Worm (Caenorhabditis elegans) whole organism, young adult: ENCODE data around the gene bus-4.
"Not testable (repeated sequence)": the region's sequence is repeated elsewhere in the genome, so short reads cannot be mapped to it uniquely, and the experiment has no call there.

Source experiments
- B0035.1 ChIP-seq: sonication (generic microtip); optimal IDR thresholded peaks from 2 replicates; lab custom pipeline; 2016; ENCODE audit warnings: missing genetic modification characterization, mild to moderate bottlenecking, missing compliant biosample characterization, missing genotype, missing genetic modification reagents
- F22D6.2 ChIP-seq: sonication (generic microtip); optimal IDR thresholded peaks from 2 replicates; lab custom pipeline; 2016; ENCODE audit warnings: mild to moderate bottlenecking, missing genetic modification characterization, missing compliant biosample characterization
- F33H1.4 ChIP-seq: fragments of 200-800 bp; sonication (Bioruptor generic); IDR thresholded peaks from 2 replicates; pipeline ENCODE4 v1.3.6; 2022; ENCODE audit warnings: missing genetic modification reagents, missing genetic modification characterization, missing compliant biosample characterization
- F37B4.10 ChIP-seq: fragments of 200-800 bp; sonication (Bioruptor generic); IDR thresholded peaks from 2 replicates; pipeline ENCODE4 v1.3.6; 2022; ENCODE audit warnings: missing genetic modification characterization, missing compliant biosample characterization
- F39B2.1 ChIP-seq: fragments of 200-800 bp; sonication (Bioruptor generic); IDR thresholded peaks from 2 replicates; pipeline ENCODE4 v1.3.6; 2022; ENCODE audit warnings: missing genetic modification reagents, missing genetic modification characterization, missing compliant biosample characterization
- F57A8.1 ChIP-seq: fragments of 200-800 bp; sonication (Bioruptor generic); optimal IDR thresholded peaks from 2 replicates; lab custom pipeline; 2018; ENCODE audit warnings: mild to moderate bottlenecking, missing genetic modification characterization, moderate library complexity, missing compliant biosample characterization
- K11D2.4 ChIP-seq: fragments of 200-800 bp; sonication (Bioruptor generic); IDR thresholded peaks from 2 replicates; pipeline ENCODE4 v1.3.6; 2022; ENCODE audit warnings: missing genetic modification reagents, missing genetic modification characterization, missing compliant biosample characterization
- K12H6.12 ChIP-seq: fragments of 200-800 bp; sonication (Bioruptor generic); optimal IDR thresholded peaks from 2 replicates; lab custom pipeline; 2018; ENCODE audit warnings: mild to moderate bottlenecking, missing genetic modification characterization, missing compliant biosample characterization
- T07F8.4 ChIP-seq: sonication (generic microtip); optimal IDR thresholded peaks from 2 replicates; lab custom pipeline; 2016; ENCODE audit warnings: mild to moderate bottlenecking, missing genetic modification characterization, moderate library complexity, missing compliant biosample characterization
- Y53G8AR.9 ChIP-seq: fragments of 200-800 bp; sonication (Bioruptor generic); conservative IDR thresholded peaks from 2 replicates; pipeline ENCODE4 v1.3.6; 2022; ENCODE audit warnings: missing genetic modification reagents, missing genetic modification characterization, missing compliant biosample characterization
- Y67H2A.10 ChIP-seq: fragments of 200-800 bp; sonication (Bioruptor generic); conservative IDR thresholded peaks from 2 replicates; pipeline ENCODE4 v1.3.6; 2022; ENCODE audit warnings: missing genetic modification reagents, missing genetic modification characterization, missing compliant biosample characterization
- aptf-2 ChIP-seq: fragments of 200-800 bp; sonication (Bioruptor generic); conservative IDR thresholded peaks from 2 replicates; pipeline ENCODE4 v1.3.6; 2022; ENCODE audit warnings: missing genetic modification reagents, missing genetic modification characterization, missing compliant biosample characterization
- aptf-3 ChIP-seq: fragments of 200-800 bp; sonication (Bioruptor generic); IDR thresholded peaks from 2 replicates; pipeline ENCODE4 v1.3.6; 2022; ENCODE audit warnings: missing genetic modification characterization, missing compliant biosample characterization
- atf-7 ChIP-seq: sonication (generic microtip); optimal IDR thresholded peaks from 2 replicates; lab custom pipeline; 2017; ENCODE audit warnings: mild to moderate bottlenecking, missing genetic modification characterization, missing compliant biosample characterization
- attf-5 ChIP-seq: fragments of 200-800 bp; sonication (Bioruptor generic); optimal IDR thresholded peaks from 2 replicates; lab custom pipeline; 2018; ENCODE audit warnings: mild to moderate bottlenecking, missing genetic modification characterization, missing compliant biosample characterization
- bed-1 ChIP-seq: fragments of 200-800 bp; sonication (Bioruptor generic); IDR thresholded peaks from 2 replicates; pipeline ENCODE4 v1.3.6; 2022; ENCODE audit warnings: missing genetic modification reagents, missing genetic modification characterization, missing compliant biosample characterization
- bed-2 ChIP-seq: fragments of 200-800 bp; sonication (Bioruptor generic); IDR thresholded peaks from 2 replicates; pipeline ENCODE4 v1.3.6; 2022; ENCODE audit warnings: missing genetic modification reagents, missing genetic modification characterization, missing compliant biosample characterization
- ccch-3 ChIP-seq: fragments of 200-800 bp; sonication (Bioruptor generic); optimal IDR thresholded peaks from 2 replicates; lab custom pipeline; 2018; ENCODE audit warnings: mild to moderate bottlenecking, missing genetic modification characterization, missing compliant biosample characterization
- cebp-2 ChIP-seq: fragments of 200-800 bp; sonication (Bioruptor generic); IDR thresholded peaks from 2 replicates; pipeline ENCODE4 v1.3.6; 2022; ENCODE audit warnings: missing genetic modification characterization, missing compliant biosample characterization
- ceh-100 ChIP-seq: fragments of 200-800 bp; sonication (Bioruptor generic); IDR thresholded peaks from 2 replicates; pipeline ENCODE4 v1.3.6; 2022; ENCODE audit warnings: missing genetic modification reagents, missing genetic modification characterization, missing compliant biosample characterization
- chd-7 ChIP-seq: sonication (generic microtip); optimal IDR thresholded peaks from 2 replicates; lab custom pipeline; 2016; ENCODE audit warnings: mild to moderate bottlenecking, missing genetic modification characterization, moderate library complexity, missing compliant biosample characterization
- egl-18 ChIP-seq: fragments of 200-800 bp; sonication (Bioruptor generic); IDR thresholded peaks from 2 replicates; pipeline ENCODE4 v1.3.6; 2022; ENCODE audit warnings: missing genetic modification reagents, missing genetic modification characterization, missing compliant biosample characterization
- gei-17 ChIP-seq: fragments of 200-800 bp; sonication (Bioruptor generic); optimal IDR thresholded peaks from 2 replicates; lab custom pipeline; 2018; ENCODE audit warnings: mild to moderate bottlenecking, missing genetic modification characterization, missing compliant biosample characterization
- hmg-1.2 ChIP-seq: fragments of 200-800 bp; sonication (Bioruptor generic); IDR thresholded peaks from 2 replicates; pipeline ENCODE4 v1.3.6; 2022; ENCODE audit warnings: missing genetic modification reagents, missing genetic modification characterization, missing compliant biosample characterization
- lag-1 ChIP-seq: fragments of 200-800 bp; sonication (Bioruptor generic); IDR thresholded peaks from 2 replicates; pipeline ENCODE4 v1.3.6; 2022; ENCODE audit warnings: missing genetic modification reagents, missing genetic modification characterization, missing compliant biosample characterization
- let-526 ChIP-seq: fragments of 200-800 bp; sonication (Bioruptor generic); IDR thresholded peaks from 2 replicates; pipeline ENCODE4 v1.3.6; 2022; ENCODE audit warnings: missing genetic modification reagents, missing genetic modification characterization, missing compliant biosample characterization
- lin-26 ChIP-seq: fragments of 200-800 bp; sonication (Bioruptor generic); IDR thresholded peaks from 2 replicates; pipeline ENCODE4 v1.3.6; 2022; ENCODE audit warnings: missing genetic modification reagents, missing genetic modification characterization, missing compliant biosample characterization
- lin-35 ChIP-seq, 3 experiments: fragments of 150-350 bp in 2 of 3; sonication (generic microtip) in 1 of 3; optimal IDR thresholded peaks; 2 replicates each; lab custom pipeline; 2014 to 2018; ENCODE audit warnings: missing biosample characterization in 3 of 3, missing genetic modification characterization in 3 of 3, missing genetic modification reagents in 3 of 3
- lir-1 ChIP-seq: fragments of 200-800 bp; sonication (Bioruptor generic); conservative IDR thresholded peaks from 2 replicates; pipeline ENCODE4 v1.3.6; 2022; ENCODE audit warnings: missing genetic modification reagents, missing genetic modification characterization, missing compliant biosample characterization
- madf-3 ChIP-seq: fragments of 200-800 bp; sonication (Bioruptor generic); IDR thresholded peaks from 2 replicates; pipeline ENCODE4 v1.3.6; 2022; ENCODE audit warnings: missing genetic modification reagents, missing genetic modification characterization, missing compliant biosample characterization
- madf-6 ChIP-seq: fragments of 200-800 bp; sonication (Bioruptor generic); IDR thresholded peaks from 2 replicates; pipeline ENCODE4 v1.3.6; 2022; ENCODE audit warnings: missing genetic modification reagents, missing genetic modification characterization, missing compliant biosample characterization
- madf-8 ChIP-seq: fragments of 200-800 bp; sonication (Bioruptor generic); conservative IDR thresholded peaks from 2 replicates; pipeline ENCODE4 v1.3.6; 2022; ENCODE audit warnings: missing genetic modification reagents, missing genetic modification characterization, missing compliant biosample characterization
- mcd-1 ChIP-seq: fragments of 200-800 bp; sonication (Bioruptor generic); IDR thresholded peaks from 2 replicates; pipeline ENCODE4 v1.3.6; 2022; ENCODE audit warnings: missing genetic modification reagents, missing genetic modification characterization, missing compliant biosample characterization
- mes-4 ChIP-seq: sonication (generic microtip); optimal IDR thresholded peaks from 2 replicates; lab custom pipeline; 2016; ENCODE audit warnings: missing genotype, missing genetic modification characterization, missing compliant biosample characterization
- nfya-2 ChIP-seq: fragments of 200-800 bp; sonication (Bioruptor generic); IDR thresholded peaks from 2 replicates; pipeline ENCODE4 v1.3.6; 2022; ENCODE audit warnings: missing genetic modification reagents, missing genetic modification characterization, missing compliant biosample characterization
- nhr-120 ChIP-seq: fragments of 200-800 bp; sonication (Bioruptor generic); IDR thresholded peaks from 2 replicates; pipeline ENCODE4 v1.3.6; 2022; ENCODE audit warnings: missing genetic modification characterization, missing compliant biosample characterization
- nhr-27 ChIP-seq: fragments of 200-800 bp; sonication (Bioruptor generic); optimal IDR thresholded peaks from 2 replicates; lab custom pipeline; 2018; ENCODE audit warnings: mild to moderate bottlenecking, missing genetic modification characterization, moderate library complexity, missing compliant biosample characterization
- nhr-80 ChIP-seq: sonication (generic microtip); optimal IDR thresholded peaks from 2 replicates; lab custom pipeline; 2016; ENCODE audit warnings: missing genetic modification characterization, missing compliant biosample characterization
- nhr-90 ChIP-seq: sonication (generic microtip); optimal IDR thresholded peaks from 2 replicates; lab custom pipeline; 2016; ENCODE audit warnings: missing genotype, mild to moderate bottlenecking, missing genetic modification characterization, missing compliant biosample characterization
- pbrm-1 ChIP-seq: fragments of 200-800 bp; sonication (Bioruptor generic); IDR thresholded peaks from 2 replicates; pipeline ENCODE4 v1.3.6; 2022; ENCODE audit warnings: missing genetic modification reagents, missing genetic modification characterization, missing compliant biosample characterization
- rcor-1 ChIP-seq: fragments of 200-800 bp; sonication (Bioruptor generic); IDR thresholded peaks from 2 replicates; pipeline ENCODE4 v1.3.6; 2022; ENCODE audit warnings: missing genetic modification reagents, missing genetic modification characterization, missing compliant biosample characterization
- rec-8 ChIP-seq, 2 experiments: sonication (generic microtip); optimal IDR thresholded peaks; 2 replicates each; lab custom pipeline; 2016; ENCODE audit warnings: mild to moderate bottlenecking in 2 of 2, missing genetic modification characterization in 2 of 2, missing genetic modification reagents in 2 of 2, missing genotype in 2 of 2, missing biosample characterization in 1 of 2, missing compliant biosample characterization in 1 of 2, moderate library complexity in 1 of 2
- snpc-1.1 ChIP-seq: sonication (generic microtip); optimal IDR thresholded peaks from 2 replicates; lab custom pipeline; 2017; ENCODE audit warnings: missing genetic modification characterization, mild to moderate bottlenecking, missing compliant biosample characterization, antibody characterized with exemption, moderate library complexity, missing genotype, missing genetic modification reagents; ENCODE audit not compliant: insufficient read depth
- snpc-4 ChIP-seq, 5 experiments: fragments of 150-350 bp in 1 of 5; sonication (generic microtip) in 4 of 5; optimal IDR thresholded peaks; 2 replicates each; lab custom pipeline; 2014 to 2018; ENCODE audit warnings: missing genetic modification characterization in 5 of 5, missing biosample characterization in 3 of 5, antibody characterized with exemption in 2 of 5, mild to moderate bottlenecking in 2 of 5, missing compliant biosample characterization in 2 of 5, missing genotype in 2 of 5, moderate library complexity in 2 of 5, missing genetic modification reagents in 1 of 5
- tbp1 ChIP-seq: fragments of 200-800 bp; sonication (Bioruptor generic); optimal IDR thresholded peaks from 2 replicates; lab custom pipeline; 2018; ENCODE audit warnings: mild to moderate bottlenecking, missing genetic modification characterization, missing compliant biosample characterization
- unc-130 ChIP-seq: sonication (generic microtip); optimal IDR thresholded peaks from 2 replicates; lab custom pipeline; 2016; ENCODE audit warnings: missing genetic modification reagents, missing genetic modification characterization, missing compliant biosample characterization
- ztf-28 ChIP-seq: fragments of 200-800 bp; sonication (Bioruptor generic); IDR thresholded peaks from 2 replicates; pipeline ENCODE4 v1.3.6; 2022; ENCODE audit warnings: missing genetic modification reagents, missing genetic modification characterization, missing compliant biosample characterization

Gene bus-4

ce11 chrIV:4727935-4728334 is 39.9 kb downstream of the bus-4 start (continued):
- TF ChIP-seq ceh-100 (GFP tag; lab: Robert Waterston, UW): peak; percentile 96
- peak; percentile 98 for TF ChIP-seq aptf-2 (GFP tag; lab: Robert Waterston, UW)
- peak; percentile 94 for TF ChIP-seq K12H6.12 (tag; lab: Kevin White, UChicago)
- TF ChIP-seq atf-7: peak; percentile 88
- TF ChIP-seq nhr-90: peak; percentile 76
- TF ChIP-seq snpc-4 (GFP tag; optimal IDR thresholded peaks at IDR 0.05; lab: Kevin White, UChicago): not testable (repeated sequence)
- peak; percentile 16 to 88 (median 76) for TF ChIP-seq snpc-4 (tag; optimal IDR thresholded peaks at IDR 0.05; lab: Kevin White, UChicago)
- peak; percentile 100 for TF ChIP-seq F37B4.10 (GFP tag; lab: Robert Waterston, UW)
- peak; percentile 91 for TF ChIP-seq aptf-3 (GFP tag; lab: Robert Waterston, UW)
- TF ChIP-seq ztf-28: peak; percentile 100
- peak; percentile 89; the same call in 1 of the 2 replicates for TF ChIP-seq madf-6 (GFP tag; lab: Robert Waterston, UW)
- peak; percentile 98 for TF ChIP-seq Y67H2A.10
- TF ChIP-seq rcor-1: peak; percentile 98
- peak; percentile 100 for TF ChIP-seq bed-2 (GFP tag; lab: Robert Waterston, UW)
- TF ChIP-seq lir-1 (GFP tag; lab: Robert Waterston, UW): peak; percentile 98
- 0 out of 2 replicates have a peak, but pooled peaks have one; percentile 39 for TF ChIP-seq nfya-2
- peak; percentile 100 for TF ChIP-seq bed-1 (GFP tag; lab: Robert Waterston, UW)
- TF ChIP-seq unc-130 (GFP tag; lab: Kevin White, UChicago): peak; percentile 90
- peak; percentile 100 for TF ChIP-seq K11D2.4
- peak; percentile 83 for TF ChIP-seq B0035.1
- peak; percentile 54 for TF ChIP-seq F57A8.1 (GFP tag; lab: Kevin White, UChicago)
- TF ChIP-seq egl-18: peak; percentile 98
- peak; percentile 99 for TF ChIP-seq attf-5
- peak; percentile 87 for TF ChIP-seq madf-8
- peak; percentile 97 for TF ChIP-seq madf-3 (GFP tag; lab: Robert Waterston, UW)
- peak; percentile 99 for TF ChIP-seq Y53G8AR.9 (GFP tag; lab: Robert Waterston, UW)
- peak; percentile 52 for TF ChIP-seq ccch-3 (GFP tag; lab: Kevin White, UChicago)
- peak; percentile 90; the same call in 1 of the 2 replicates for TF ChIP-seq nhr-120 (GFP tag; lab: Robert Waterston, UW)
- TF ChIP-seq hmg-1.2 (GFP tag; lab: Robert Waterston, UW): peak; percentile 100
- peak; percentile 97 for TF ChIP-seq lin-26 (GFP tag; lab: Robert Waterston, UW)
- peak; percentile 83; the same call in 1 of the 2 replicates for TF ChIP-seq F39B2.1 (GFP tag; lab: Robert Waterston, UW)
- peak; percentile 82 for TF ChIP-seq F22D6.2
- peak; percentile 29 for TF ChIP-seq T07F8.4 (tag; lab: Kevin White, UChicago)
- peak; percentile 5 to 6 for TF ChIP-seq rec-8 (tag; optimal IDR thresholded peaks at IDR 0.05; lab: Kevin White, UChicago)

ce11 chrIV:4737258-4737657 is 49.2 kb downstream of the bus-4 start, which contains the start of gene fbxb-78:
fbxb-78 (plus strand) TSS chrIV:4737558.
- TF ChIP-seq nhr-27 (tag; lab: Kevin White, UChicago) (no peak), madf-8 (no peak), ceh-100 (GFP tag; lab: Robert Waterston, UW) (no peak), mes-4 (no peak), nhr-80 (no peak), chd-7 (tag; lab: Kevin White, UChicago) (no peak), let-526 (no peak), snpc-1.1 (tag; lab: Kevin White, UChicago) (no peak), cebp-2 (GFP tag; lab: Robert Waterston, UW) (no peak), tbp1 (GFP tag; lab: Kevin White, UChicago) (no peak), gei-17 (GFP tag; lab: Kevin White, UChicago) (no peak), F33H1.4 (no peak), lin-35 (GFP tag; optimal IDR thresholded peaks at IDR 0.05; lab: Kevin White, UChicago) (no peak), lag-1 (GFP tag; lab: Robert Waterston, UW) (no peak), mcd-1 (GFP tag; lab: Robert Waterston, UW) (no peak), pbrm-1 (no peak), Y67H2A.10 (no peak)
